Worm (Caenorhabditis elegans) whole organism, L4 larva: ENCODE results near the gene F16G10.1.

Source experiments
- D1046.2 ChIP-seq: fragments of 200-800 bp; sonication (Bioruptor generic); IDR thresholded peaks from 2 replicates; pipeline ENCODE4 v1.3.6; 2022; ENCODE audit warnings: missing genetic modification characterization, missing compliant biosample characterization
- F10B5.3 ChIP-seq: sonication (generic microtip); optimal IDR thresholded peaks from 2 replicates; lab custom pipeline; 2016; ENCODE audit warnings: mild to moderate bottlenecking, missing genetic modification characterization, missing compliant biosample characterization
- F37D6.2 ChIP-seq: sonication (generic microtip); optimal IDR thresholded peaks from 2 replicates; lab custom pipeline; 2016; ENCODE audit warnings: mild to moderate bottlenecking, missing genetic modification characterization, missing compliant biosample characterization
- R02D3.7 ChIP-seq: fragments of 150-350 bp; sonication (generic microtip); optimal IDR thresholded peaks from 3 replicates; lab custom pipeline; 2014; ENCODE audit warnings: missing biosample characterization, missing genetic modification characterization
- T26A8.4 ChIP-seq: fragments of 200-800 bp; sonication (Bioruptor generic); IDR thresholded peaks from 2 replicates; pipeline ENCODE4 v1.3.6; 2022; ENCODE audit warnings: missing genetic modification characterization, missing compliant biosample characterization
- Y5F2A.4 ChIP-seq: fragments of 200-800 bp; sonication (Bioruptor generic); optimal IDR thresholded peaks from 2 replicates; lab custom pipeline; 2018; ENCODE audit warnings: mild to moderate bottlenecking, missing genetic modification characterization, missing compliant biosample characterization
- aly-2 ChIP-seq: sonication (generic microtip); optimal IDR thresholded peaks from 2 replicates; lab custom pipeline; 2018; ENCODE audit warnings: missing biosample characterization, missing genetic modification characterization
- arid-1 ChIP-seq: fragments of 200-800 bp; sonication (Bioruptor generic); conservative IDR thresholded peaks from 2 replicates; pipeline ENCODE4 v1.3.6; 2022; ENCODE audit warnings: missing genetic modification reagents, missing genetic modification characterization, missing compliant biosample characterization
- ceh-28 ChIP-seq: fragments of 150-350 bp; optimal IDR thresholded peaks from 2 replicates; lab custom pipeline; 2014; ENCODE audit warnings: missing biosample characterization, missing genetic modification reagents, missing genetic modification characterization
- ceh-44 ChIP-seq: fragments of 200-800 bp; sonication (Bioruptor generic); IDR thresholded peaks from 2 replicates; pipeline ENCODE4 v1.3.6; 2022; ENCODE audit warnings: missing genetic modification reagents, missing genetic modification characterization, missing compliant biosample characterization
- ceh-62 ChIP-seq: sonication (generic microtip); optimal IDR thresholded peaks from 2 replicates; lab custom pipeline; 2017; ENCODE audit warnings: missing biosample characterization, missing genetic modification characterization
- ces-1 ChIP-seq: fragments of 150-350 bp; sonication (generic microtip); optimal IDR thresholded peaks from 4 replicates; lab custom pipeline; 2014; ENCODE audit warnings: missing biosample characterization, missing genetic modification reagents, missing genetic modification characterization
- daf-12 ChIP-seq: fragments of 150-350 bp; optimal IDR thresholded peaks from 2 replicates; lab custom pipeline; 2014; ENCODE audit warnings: missing biosample characterization, missing genetic modification reagents, missing genetic modification characterization
- daf-16 ChIP-seq, 3 experiments: sonication (generic microtip); optimal IDR thresholded peaks; 2 replicates each; lab custom pipeline; 2016 to 2017; ENCODE audit warnings: missing genetic modification characterization in 3 of 3, missing genetic modification reagents in 3 of 3, mild to moderate bottlenecking in 2 of 3, missing compliant biosample characterization in 2 of 3, missing biosample characterization in 1 of 3, moderate library complexity in 1 of 3
- daf-8 ChIP-seq: fragments of 200-800 bp; sonication (Bioruptor generic); IDR thresholded peaks from 2 replicates; pipeline ENCODE4 v1.3.6; 2022; ENCODE audit warnings: missing genetic modification characterization, missing compliant biosample characterization
- dmd-6 ChIP-seq: fragments of 200-800 bp; sonication (Bioruptor generic); IDR thresholded peaks from 2 replicates; pipeline ENCODE4 v1.3.6; 2022; ENCODE audit warnings: missing genetic modification reagents, missing genetic modification characterization, missing compliant biosample characterization
- dmd-8 ChIP-seq: fragments of 200-800 bp; sonication (Bioruptor generic); IDR thresholded peaks from 2 replicates; pipeline ENCODE4 v1.3.6; 2022; ENCODE audit warnings: missing genetic modification characterization, missing compliant biosample characterization
- dmd-9 ChIP-seq: fragments of 200-800 bp; sonication (Bioruptor generic); IDR thresholded peaks from 2 replicates; pipeline ENCODE4 v1.3.6; 2022; ENCODE audit warnings: missing genetic modification reagents, missing genetic modification characterization, missing compliant biosample characterization
- dpl-1 ChIP-seq: fragments of 150-350 bp; optimal IDR thresholded peaks from 2 replicates; lab custom pipeline; 2014; ENCODE audit warnings: missing biosample characterization, missing genetic modification reagents, missing genetic modification characterization
- duxl-1 ChIP-seq: sonication (generic microtip); optimal IDR thresholded peaks from 2 replicates; lab custom pipeline; 2016; ENCODE audit warnings: mild to moderate bottlenecking, missing genetic modification characterization, moderate library complexity, missing compliant biosample characterization; ENCODE audit not compliant: poor library complexity
- dve-1 ChIP-seq: sonication (generic microtip); optimal IDR thresholded peaks from 2 replicates; lab custom pipeline; 2017; ENCODE audit warnings: antibody characterized with exemption, mild to moderate bottlenecking, missing genetic modification characterization, missing compliant biosample characterization; ENCODE audit not compliant: insufficient read depth
- fkh-10 ChIP-seq: fragments of 150-350 bp; optimal IDR thresholded peaks from 2 replicates; lab custom pipeline; 2014; ENCODE audit warnings: missing biosample characterization, missing genetic modification reagents, missing genetic modification characterization
- fos-1 ChIP-seq: fragments of 150-350 bp; optimal IDR thresholded peaks from 2 replicates; lab custom pipeline; 2014; ENCODE audit warnings: missing biosample characterization, missing genetic modification characterization
- hif-1 ChIP-seq, 2 experiments: sonication (generic microtip); optimal IDR thresholded peaks; 2 replicates each; lab custom pipeline; 2016 to 2017; ENCODE audit warnings: missing compliant biosample characterization in 2 of 2, missing genetic modification characterization in 2 of 2, missing genetic modification reagents in 2 of 2, missing genotype in 2 of 2, mild to moderate bottlenecking in 1 of 2
- hlh-11 ChIP-seq: fragments of 200-800 bp; sonication (Bioruptor generic); optimal IDR thresholded peaks from 2 replicates; lab custom pipeline; 2018; ENCODE audit warnings: mild to moderate bottlenecking, missing genetic modification characterization, missing compliant biosample characterization
- hlh-30 ChIP-seq: sonication (generic microtip); optimal IDR thresholded peaks from 2 replicates; lab custom pipeline; 2017; ENCODE audit warnings: antibody characterized with exemption, mild to moderate bottlenecking, missing genetic modification characterization, missing compliant biosample characterization; ENCODE audit not compliant: insufficient read depth
- hmg-1.1 ChIP-seq: fragments of 200-800 bp; sonication (Bioruptor generic); IDR thresholded peaks from 2 replicates; pipeline ENCODE4 v1.3.6; 2022; ENCODE audit warnings: missing genetic modification reagents, missing genetic modification characterization, missing compliant biosample characterization
- jun-1 ChIP-seq: fragments of 150-350 bp; optimal IDR thresholded peaks from 2 replicates; lab custom pipeline; 2014; ENCODE audit warnings: missing biosample characterization, missing genetic modification reagents, missing genetic modification characterization
- lin-1 ChIP-seq: fragments of 200-800 bp; sonication (Bioruptor generic); IDR thresholded peaks from 2 replicates; pipeline ENCODE4 v1.3.6; 2022; ENCODE audit warnings: missing genetic modification reagents, missing genetic modification characterization, missing compliant biosample characterization
- lin-39 ChIP-seq: fragments of 150-350 bp; optimal IDR thresholded peaks from 2 replicates; lab custom pipeline; 2014; ENCODE audit warnings: missing biosample characterization, missing genetic modification reagents, missing genetic modification characterization
- lsy-2 ChIP-seq, 2 experiments: fragments of 150-350 bp in 1 of 2; sonication (generic microtip) in 1 of 2; optimal IDR thresholded peaks; 2 replicates each; lab custom pipeline; 2014 to 2017; ENCODE audit warnings: missing biosample characterization in 2 of 2, missing genetic modification characterization in 2 of 2
- madf-5 ChIP-seq, 2 experiments: fragments of 200-800 bp; sonication (Bioruptor generic); IDR thresholded peaks; 2 replicates each; pipeline ENCODE4 v1.3.6; 2022; ENCODE audit warnings: missing compliant biosample characterization in 2 of 2, missing genetic modification characterization in 2 of 2
- mdl-1 ChIP-seq, 2 experiments: fragments of 150-350 bp in 1 of 2; sonication (generic microtip) in 1 of 2; optimal IDR thresholded peaks; 2 replicates each; lab custom pipeline; 2014 to 2017; ENCODE audit warnings: missing biosample characterization in 2 of 2, missing genetic modification characterization in 2 of 2
- nhr-10 ChIP-seq: fragments of 150-350 bp; optimal IDR thresholded peaks from 2 replicates; lab custom pipeline; 2014; ENCODE audit warnings: missing biosample characterization, missing genetic modification characterization
- nhr-28 ChIP-seq: fragments of 150-350 bp; optimal IDR thresholded peaks from 2 replicates; lab custom pipeline; 2014; ENCODE audit warnings: missing biosample characterization, missing genetic modification characterization
- nhr-77 ChIP-seq: fragments of 150-350 bp; optimal IDR thresholded peaks from 2 replicates; lab custom pipeline; 2014; ENCODE audit warnings: missing biosample characterization, missing genetic modification characterization
- pha-4 ChIP-seq, 2 experiments: fragments of 150-350 bp in 1 of 2; fragments of 200-800 bp in 1 of 2; sonication (Bioruptor generic) in 1 of 2; IDR thresholded peaks in 1 of 2; optimal IDR thresholded peaks in 1 of 2; 2 replicates each; pipeline versions ENCODE4 v1.3.6 to Lab custom; 2014 to 2022; ENCODE audit warnings: missing genetic modification characterization in 2 of 2, missing genetic modification reagents in 2 of 2, missing biosample characterization in 1 of 2, missing compliant biosample characterization in 1 of 2
- pqm-1 ChIP-seq: sonication (generic microtip); optimal IDR thresholded peaks from 2 replicates; lab custom pipeline; 2017; ENCODE audit warnings: missing biosample characterization, missing genetic modification characterization
- rbr-2 ChIP-seq: sonication (generic microtip); optimal IDR thresholded peaks from 2 replicates; lab custom pipeline; 2016; ENCODE audit warnings: missing genotype, missing genetic modification characterization, missing compliant biosample characterization
- snpc-1.2 ChIP-seq: fragments of 200-800 bp; sonication (Bioruptor generic); IDR thresholded peaks from 2 replicates; pipeline ENCODE4 v1.3.6; 2022; ENCODE audit warnings: missing genetic modification reagents, missing genetic modification characterization, missing compliant biosample characterization
- spr-3 ChIP-seq: fragments of 200-800 bp; sonication (Bioruptor generic); optimal IDR thresholded peaks from 2 replicates; lab custom pipeline; 2018; ENCODE audit warnings: mild to moderate bottlenecking, missing genetic modification characterization, missing compliant biosample characterization
- tag-97 ChIP-seq: fragments of 200-800 bp; sonication (Bioruptor generic); IDR thresholded peaks from 2 replicates; pipeline ENCODE4 v1.3.6; 2022; ENCODE audit warnings: missing genetic modification characterization, missing compliant biosample characterization
- unc-130 ChIP-seq: sonication (generic microtip); optimal IDR thresholded peaks from 2 replicates; lab custom pipeline; 2016; ENCODE audit warnings: missing genetic modification reagents, missing genetic modification characterization, missing compliant biosample characterization
- unc-39 ChIP-seq: sonication (generic microtip); optimal IDR thresholded peaks from 2 replicates; lab custom pipeline; 2017; ENCODE audit warnings: missing biosample characterization, missing genetic modification characterization

The F16G10.1 gene

DNA sequence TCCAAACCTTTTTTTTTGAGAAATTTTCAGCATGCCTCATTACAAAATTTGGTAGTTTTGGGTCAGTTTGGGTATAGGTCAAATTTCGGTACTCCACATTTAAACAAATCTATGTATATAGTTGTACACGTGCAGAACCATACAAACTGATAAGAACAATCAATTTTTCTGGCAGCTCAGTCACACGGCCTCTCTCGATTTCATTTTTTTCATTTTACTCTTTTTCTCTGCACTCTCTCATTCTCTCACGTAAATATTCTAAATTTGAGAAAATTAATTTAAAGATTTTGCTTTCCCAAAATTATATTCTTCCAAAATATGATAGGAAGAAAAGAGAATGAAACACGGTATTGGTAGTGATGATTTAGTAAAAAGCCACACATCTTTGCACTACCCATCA, 17.1 kb downstream of the F16G10.1 start:
- TF ChIP-seq daf-12 (tag; lab: Kevin White, UChicago), result no peak
- TF ChIP-seq hif-1 (tag; optimal IDR thresholded peaks at IDR 0.05; lab: Kevin White, UChicago), result peak in 1 of 2 experiments; percentile 35
- TF ChIP-seq D1046.2 (GFP tag; lab: Robert Waterston, UW), result no peak
- peak; percentile 42 for TF ChIP-seq hlh-30
- no peak for TF ChIP-seq ceh-62
- no peak for TF ChIP-seq lin-1 (GFP tag; lab: Robert Waterston, UW)
- no peak for TF ChIP-seq R02D3.7 (tag; lab: Kevin White, UChicago)
- TF ChIP-seq lin-39 (tag; lab: Kevin White, UChicago), result no peak
- no peak for TF ChIP-seq aly-2 (tag; lab: Kevin White, UChicago)
- TF ChIP-seq madf-5 (GFP tag; IDR thresholded peaks at IDR 0.05; lab: Robert Waterston, UW), result no peak
- no peak for TF ChIP-seq F10B5.3 (tag; lab: Kevin White, UChicago)
- peak; percentile 39; the same call in 1 of the 2 replicates for TF ChIP-seq pha-4 (GFP tag; IDR thresholded peaks at IDR 0.05; lab: Robert Waterston, UW)
- no peak for TF ChIP-seq pha-4 (tag; optimal IDR thresholded peaks at IDR 0.05; lab: Kevin White, UChicago)
- no peak for TF ChIP-seq snpc-1.2 (GFP tag; lab: Robert Waterston, UW)
- TF ChIP-seq hmg-1.1 (GFP tag; lab: Robert Waterston, UW), result no peak
- TF ChIP-seq dve-1 (tag; lab: Kevin White, UChicago), result peak; percentile 28
- no peak for TF ChIP-seq ceh-44 (GFP tag; lab: Robert Waterston, UW)
- no peak for TF ChIP-seq lsy-2 (tag; optimal IDR thresholded peaks at IDR 0.05; lab: Kevin White, UChicago)
- TF ChIP-seq hlh-11 (tag; lab: Kevin White, UChicago), result peak; percentile 47
- TF ChIP-seq nhr-10, result no peak
- TF ChIP-seq nhr-28 (tag; lab: Kevin White, UChicago), result peak; percentile 35
- TF ChIP-seq unc-39 (tag; lab: Kevin White, UChicago), result no peak
- TF ChIP-seq dmd-9 (GFP tag; lab: Robert Waterston, UW), result no peak
- no peak for TF ChIP-seq Y5F2A.4 (GFP tag; lab: Kevin White, UChicago)
- peak in 1 of 2 experiments; percentile 26 for TF ChIP-seq mdl-1 (tag; optimal IDR thresholded peaks at IDR 0.05; lab: Kevin White, UChicago)
- no peak for TF ChIP-seq daf-8
- TF ChIP-seq daf-16 (GFP tag; optimal IDR thresholded peaks at IDR 0.05; lab: Kevin White, UChicago), result no peak
- peak; percentile 63 for TF ChIP-seq daf-16 (tag; optimal IDR thresholded peaks at IDR 0.05; lab: Kevin White, UChicago)
- TF ChIP-seq duxl-1 (tag; lab: Kevin White, UChicago), result no peak
- TF ChIP-seq arid-1 (GFP tag; lab: Robert Waterston, UW), result no peak
- no peak for TF ChIP-seq unc-130
- no peak for TF ChIP-seq dmd-8 (GFP tag; lab: Robert Waterston, UW)
- no peak for TF ChIP-seq ces-1 (GFP tag; lab: Kevin White, UChicago)
- TF ChIP-seq rbr-2, result no peak
- no peak for TF ChIP-seq spr-3 (GFP tag; lab: Kevin White, UChicago)
- no peak for TF ChIP-seq jun-1 (tag; lab: Kevin White, UChicago)
- TF ChIP-seq dmd-6 (GFP tag; lab: Robert Waterston, UW), result peak; percentile 53
- no peak for TF ChIP-seq fos-1 (tag; lab: Kevin White, UChicago)
- no peak for TF ChIP-seq T26A8.4 (GFP tag; lab: Robert Waterston, UW)
- no peak for TF ChIP-seq F37D6.2 (tag; lab: Kevin White, UChicago)
- TF ChIP-seq fkh-10, result no peak
- no peak for TF ChIP-seq dpl-1 (GFP tag; lab: Kevin White, UChicago)
- TF ChIP-seq nhr-77 (tag; lab: Kevin White, UChicago), result no peak
- TF ChIP-seq pqm-1 (tag; lab: Kevin White, UChicago), result peak; percentile 36
- TF ChIP-seq ceh-28 (tag; lab: Kevin White, UChicago), result no peak
- TF ChIP-seq tag-97 (GFP tag; lab: Robert Waterston, UW), result no peak
